Fruit fly (Drosophila melanogaster) whole organism, embryonic: ENCODE results near the gene RpS2.

Experiments
- B-H2 ChIP-seq: fragments of 200-800 bp; sonication (Bioruptor generic); optimal IDR thresholded peaks from 2 replicates; lab custom pipeline; 2018; ENCODE audit warnings: missing biosample characterization, mild to moderate bottlenecking, missing genetic modification characterization
- BEAF-32 ChIP-seq: fragments of 200-800 bp; sonication (Bioruptor generic); optimal IDR thresholded peaks from 3 replicates; lab custom pipeline; 2017; ENCODE audit warnings: missing biosample characterization, missing genetic modification characterization, mild to moderate bottlenecking, moderate library complexity, missing genetic modification reagents
- CG10209 ChIP-seq: fragments of 200-800 bp; sonication (Bioruptor generic); optimal IDR thresholded peaks from 3 replicates; lab custom pipeline; 2017; ENCODE audit warnings: missing biosample characterization, mild to moderate bottlenecking, missing genetic modification characterization, missing genetic modification reagents
- CG11723 ChIP-seq: fragments of 200-800 bp; sonication (Bioruptor generic); optimal IDR thresholded peaks from 2 replicates; lab custom pipeline; 2017; ENCODE audit warnings: missing biosample characterization, mild to moderate bottlenecking, missing genetic modification characterization
- CG16863 ChIP-seq: fragments of 200-800 bp; sonication (Bioruptor generic); optimal IDR thresholded peaks from 3 replicates; lab custom pipeline; 2016; ENCODE audit warnings: missing biosample characterization, missing genetic modification characterization
- CG17385 ChIP-seq: fragments of 200-800 bp; sonication (Bioruptor generic); optimal IDR thresholded peaks from 3 replicates; lab custom pipeline; 2018; ENCODE audit warnings: missing biosample characterization, mild to moderate bottlenecking, missing genetic modification characterization
- CG2129 ChIP-seq: fragments of 200-800 bp; sonication (Bioruptor generic); IDR thresholded peaks from 2 replicates; pipeline ENCODE4 v1.3.6; 2022; ENCODE audit warnings: missing biosample characterization, missing genetic modification characterization; ENCODE audit not compliant: partially characterized antibody
- CG2202 ChIP-seq: fragments of 200-800 bp; sonication (Bioruptor generic); optimal IDR thresholded peaks from 2 replicates; lab custom pipeline; 2018; ENCODE audit warnings: missing biosample characterization, mild to moderate bottlenecking, missing genetic modification characterization
- CG3847 ChIP-seq: fragments of 200-800 bp; sonication (Bioruptor generic); IDR thresholded peaks from 2 replicates; pipeline ENCODE4 v1.3.6; 2022; ENCODE audit warnings: missing biosample characterization, missing genetic modification characterization
- CG4820 ChIP-seq: fragments of 200-800 bp; sonication (Bioruptor generic); optimal IDR thresholded peaks from 3 replicates; lab custom pipeline; 2016; ENCODE audit warnings: missing biosample characterization, missing genetic modification characterization
- CG6791 ChIP-seq: fragments of 200-800 bp; sonication (Bioruptor generic); IDR thresholded peaks from 3 replicates; pipeline ENCODE4 v1.3.6; 2022; ENCODE audit warnings: missing biosample characterization, missing genetic modification characterization; ENCODE audit not compliant: partially characterized antibody
- CG6813 ChIP-seq: fragments of 200-800 bp; sonication (Bioruptor generic); optimal IDR thresholded peaks from 2 replicates; lab custom pipeline; 2017; ENCODE audit warnings: missing biosample characterization, missing genetic modification characterization, mild to moderate bottlenecking, moderate library complexity, missing genetic modification reagents
- CG8388 ChIP-seq: fragments of 200-800 bp; sonication (Bioruptor generic); optimal IDR thresholded peaks from 2 replicates; lab custom pipeline; 2019; ENCODE audit warnings: missing biosample characterization, mild to moderate bottlenecking, missing genetic modification characterization, moderate library complexity
- CG8765 ChIP-seq: fragments of 200-800 bp; sonication (Bioruptor generic); IDR thresholded peaks from 2 replicates; pipeline ENCODE4 v1.3.6; 2022; ENCODE audit warnings: missing biosample characterization, missing genetic modification characterization
- CG9876 ChIP-seq: fragments of 200-800 bp; sonication (Bioruptor generic); optimal IDR thresholded peaks from 2 replicates; lab custom pipeline; 2016; ENCODE audit warnings: missing biosample characterization, missing genetic modification characterization
- Camta ChIP-seq: fragments of 200-800 bp; sonication (Bioruptor generic); optimal IDR thresholded peaks from 2 replicates; lab custom pipeline; 2016; ENCODE audit warnings: missing biosample characterization, missing genetic modification characterization
- CkIIα-i1 ChIP-seq: fragments of 200-800 bp; sonication (Bioruptor generic); IDR thresholded peaks from 2 replicates; pipeline ENCODE4 v1.3.6; 2022; ENCODE audit warnings: missing biosample characterization, missing genetic modification characterization
- Deaf1 ChIP-seq: fragments of 200-800 bp; optimal IDR thresholded peaks from 3 replicates; lab custom pipeline; 2019; ENCODE audit warnings: missing biosample characterization, mild to moderate bottlenecking, missing genetic modification characterization, moderate library complexity
- Dp ChIP-seq: fragments of 200-800 bp; sonication (Bioruptor generic); optimal IDR thresholded peaks from 2 replicates; lab custom pipeline; 2018; ENCODE audit warnings: missing biosample characterization, mild to moderate bottlenecking, missing genetic modification characterization, moderate library complexity
- Hr3 ChIP-seq: fragments of 200-800 bp; sonication (Bioruptor generic); optimal IDR thresholded peaks from 3 replicates; lab custom pipeline; 2016; ENCODE audit warnings: missing biosample characterization, missing genetic modification characterization
- Hr39 ChIP-seq: fragments of >200 bp; optimal IDR thresholded peaks from 2 replicates; lab custom pipeline; 2017
- Hr78 ChIP-seq, 2 experiments: fragments of 200-800 bp in 1 of 2; fragments of >200 bp in 1 of 2; sonication (Bioruptor generic) in 1 of 2; optimal IDR thresholded peaks; 2 replicates each; lab custom pipeline; 2017 to 2019; ENCODE audit warnings: missing biosample characterization in 2 of 2, missing genetic modification characterization in 2 of 2, mild to moderate bottlenecking in 1 of 2, moderate library complexity in 1 of 2
- Hsf ChIP-seq: fragments of 200-800 bp; sonication (Bioruptor generic); optimal IDR thresholded peaks from 3 replicates; lab custom pipeline; 2016; ENCODE audit warnings: missing biosample characterization, missing genetic modification characterization
- Lhr ChIP-seq: fragments of 200-800 bp; sonication (Bioruptor generic); optimal IDR thresholded peaks from 3 replicates; lab custom pipeline; 2017; ENCODE audit warnings: mild to moderate bottlenecking, missing biosample characterization, missing genetic modification reagents, missing genetic modification characterization
- abd-A ChIP-seq: fragments of 200-800 bp; sonication (Bioruptor generic); optimal IDR thresholded peaks from 3 replicates; lab custom pipeline; 2019; ENCODE audit warnings: missing biosample characterization, mild to moderate bottlenecking, missing genetic modification characterization, moderate library complexity
- ap ChIP-seq: fragments of 200-800 bp; sonication (Bioruptor generic); IDR thresholded peaks from 2 replicates; pipeline ENCODE4 v1.3.6; 2022; ENCODE audit warnings: missing biosample characterization, missing genetic modification characterization
- cad ChIP-seq: fragments of >200 bp; optimal IDR thresholded peaks from 2 replicates; lab custom pipeline; 2017; ENCODE audit warnings: missing biosample characterization, missing genetic modification characterization
- cas ChIP-seq: fragments of 200-800 bp; sonication (Bioruptor generic); IDR thresholded peaks from 2 replicates; pipeline ENCODE4 v1.3.6; 2022; ENCODE audit warnings: missing biosample characterization, missing genetic modification characterization
- crol ChIP-seq: fragments of 200-800 bp; sonication (Bioruptor generic); IDR thresholded peaks from 2 replicates; pipeline ENCODE4 v1.3.6; 2022; ENCODE audit warnings: missing biosample characterization, missing genetic modification characterization
- crp ChIP-seq, 2 experiments: fragments of 200-800 bp; sonication (Bioruptor generic); optimal IDR thresholded peaks; 2 replicates in 1 of 2; 3 replicates in 1 of 2; lab custom pipeline; 2017; ENCODE audit warnings: missing biosample characterization in 2 of 2, missing genetic modification characterization in 2 of 2, mild to moderate bottlenecking in 1 of 2, moderate library complexity in 1 of 2
- danr ChIP-seq: fragments of 200-800 bp; sonication (Bioruptor generic); IDR thresholded peaks from 2 replicates; pipeline ENCODE4 v1.3.6; 2022; ENCODE audit warnings: missing biosample characterization, missing genetic modification characterization
- dmrt11E ChIP-seq: fragments of 200-800 bp; sonication (Bioruptor generic); optimal IDR thresholded peaks from 3 replicates; lab custom pipeline; 2018; ENCODE audit warnings: missing biosample characterization, mild to moderate bottlenecking, missing genetic modification characterization, moderate library complexity
- exex ChIP-seq: fragments of 200-800 bp; sonication (Bioruptor generic); optimal IDR thresholded peaks from 4 replicates; lab custom pipeline; 2018; ENCODE audit warnings: missing biosample characterization, mild to moderate bottlenecking, missing genetic modification characterization, moderate library complexity
- fru ChIP-seq: fragments of >200 bp; optimal IDR thresholded peaks from 2 replicates; lab custom pipeline; 2017
- her ChIP-seq: fragments of 200-800 bp; sonication (Bioruptor generic); optimal IDR thresholded peaks from 2 replicates; lab custom pipeline; 2016; ENCODE audit warnings: missing biosample characterization, missing genetic modification characterization
- hth ChIP-seq: fragments of >200 bp; optimal IDR thresholded peaks from 2 replicates; lab custom pipeline; 2017; ENCODE audit warnings: inconsistent platforms
- jumu ChIP-seq: fragments of 200-800 bp; sonication (Bioruptor generic); optimal IDR thresholded peaks from 3 replicates; lab custom pipeline; 2016; ENCODE audit warnings: missing biosample characterization, missing genetic modification characterization
- kay ChIP-seq: fragments of 200-800 bp; sonication (Bioruptor generic); optimal IDR thresholded peaks from 2 replicates; lab custom pipeline; 2016; ENCODE audit warnings: missing biosample characterization, missing genetic modification characterization
- kni ChIP-seq: fragments of 200-800 bp; sonication (Bioruptor generic); optimal IDR thresholded peaks from 3 replicates; lab custom pipeline; 2017; ENCODE audit warnings: mild to moderate bottlenecking, missing biosample characterization, missing genetic modification reagents, missing genetic modification characterization
- lov ChIP-seq, 2 experiments: fragments of 200-800 bp in 1 of 2; fragments of >200 bp in 1 of 2; sonication (Bioruptor generic) in 1 of 2; IDR thresholded peaks in 1 of 2; optimal IDR thresholded peaks in 1 of 2; 2 replicates in 1 of 2; 3 replicates in 1 of 2; pipeline versions ENCODE4 v1.3.6 to Lab custom; 2017 to 2022; ENCODE audit warnings: missing biosample characterization in 1 of 2, missing genetic modification characterization in 1 of 2
- nerfin-1 ChIP-seq: fragments of 200-800 bp; sonication (Bioruptor generic); optimal IDR thresholded peaks from 3 replicates; lab custom pipeline; 2019; ENCODE audit warnings: missing biosample characterization, mild to moderate bottlenecking, missing genetic modification characterization, moderate library complexity
- oc ChIP-seq: fragments of 200-800 bp; sonication (Bioruptor generic); optimal IDR thresholded peaks from 2 replicates; lab custom pipeline; 2018; ENCODE audit warnings: missing biosample characterization, mild to moderate bottlenecking, missing genetic modification characterization, moderate library complexity
- pho ChIP-seq: fragments of 200-800 bp; sonication (Bioruptor generic); optimal IDR thresholded peaks from 2 replicates; lab custom pipeline; 2016; ENCODE audit warnings: missing biosample characterization, missing genetic modification characterization
- pnt ChIP-seq: fragments of 200-800 bp; sonication (Bioruptor generic); optimal IDR thresholded peaks from 3 replicates; lab custom pipeline; 2016; ENCODE audit warnings: missing biosample characterization, missing genetic modification characterization
- pros ChIP-seq: fragments of 200-800 bp; sonication (Bioruptor generic); optimal IDR thresholded peaks from 3 replicates; lab custom pipeline; 2019; ENCODE audit warnings: missing biosample characterization, mild to moderate bottlenecking, missing genetic modification characterization, moderate library complexity
- ranshi ChIP-seq: fragments of 200-800 bp; sonication (Bioruptor generic); IDR thresholded peaks from 2 replicates; pipeline ENCODE4 v1.3.6; 2022; ENCODE audit warnings: missing biosample characterization, missing genetic modification characterization
- sc ChIP-seq, 3 experiments: fragments of >200 bp in 2 of 3; fragments of 200-800 bp in 1 of 3; sonication (Bioruptor generic) in 1 of 3; optimal IDR thresholded peaks; 2 replicates in 2 of 3; 3 replicates in 1 of 3; lab custom pipeline; 2017; ENCODE audit warnings: mild to moderate bottlenecking in 1 of 3, missing biosample characterization in 1 of 3, missing genetic modification characterization in 1 of 3, missing genetic modification reagents in 1 of 3
- stc ChIP-seq: fragments of 200-800 bp; sonication (Bioruptor generic); IDR thresholded peaks from 2 replicates; pipeline ENCODE4 v1.3.6; 2022; ENCODE audit warnings: missing biosample characterization, missing genetic modification characterization
- wek ChIP-seq: fragments of 200-800 bp; sonication (Bioruptor generic); optimal IDR thresholded peaks from 3 replicates; lab custom pipeline; 2018; ENCODE audit warnings: missing biosample characterization, mild to moderate bottlenecking, missing genetic modification characterization, moderate library complexity
- zen2 ChIP-seq: fragments of 200-800 bp; sonication (Bioruptor generic); IDR thresholded peaks from 3 replicates; pipeline ENCODE4 v1.3.6; 2022; ENCODE audit warnings: missing biosample characterization, missing genetic modification characterization; ENCODE audit not compliant: partially characterized antibody
- zfh2 ChIP-seq: fragments of 200-800 bp; sonication (Bioruptor generic); optimal IDR thresholded peaks from 2 replicates; lab custom pipeline; 2016; ENCODE audit warnings: missing biosample characterization, missing genetic modification characterization

RpS2 gene

DNA sequence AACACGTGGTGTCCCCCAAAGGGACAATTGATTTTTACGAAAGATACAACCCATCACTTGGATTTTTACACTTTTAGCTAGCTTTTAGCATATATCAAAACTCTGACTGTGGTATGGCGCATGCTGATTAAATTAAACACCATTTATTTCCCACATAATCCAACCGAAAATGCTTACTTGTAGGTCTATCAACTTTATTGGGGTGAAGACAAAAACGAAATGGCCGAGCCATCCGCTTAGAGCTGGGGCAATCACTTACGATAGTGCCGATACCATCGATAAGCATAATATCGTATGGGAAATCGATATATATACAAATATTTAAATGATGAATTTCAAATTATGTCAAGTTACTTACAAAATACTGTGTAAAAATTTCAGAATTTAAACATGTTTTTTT, at the start of gene RpS2 (continued):
- TF ChIP-seq CG16863 (GFP tag; lab: Kevin White, UChicago) (peak; percentile 21), kay (GFP tag; lab: Kevin White, UChicago) (no peak), dmrt11E (tag; lab: Kevin White, UChicago) (peak; percentile 29), jumu (GFP tag; lab: Kevin White, UChicago) (no peak), zfh2 (GFP tag; lab: Kevin White, UChicago) (peak; percentile 11), CG9876 (GFP tag; lab: Kevin White, UChicago) (no peak), Camta (GFP tag; lab: Kevin White, UChicago) (no peak), cas (GFP tag; lab: Robert Waterston, UW) (peak; percentile 51; the same call in 1 of the 2 replicates), zen2 (GFP tag; lab: Robert Waterston, UW) (peak; percentile 99), lov (optimal IDR thresholded peaks at IDR 0.05; lab: Kevin White, UChicago) (no peak), lov (GFP tag; IDR thresholded peaks at IDR 0.05; lab: Robert Waterston, UW) (no peak), hth (lab: Kevin White, UChicago) (no peak), Dp (GFP tag; lab: Kevin White, UChicago) (peak; percentile 68), CG11723 (no peak), CG3847 (GFP tag; lab: Robert Waterston, UW) (peak; percentile 43), Hr39 (lab: Kevin White, UChicago) (no peak), CG8765 (GFP tag; lab: Robert Waterston, UW) (no peak), wek (GFP tag; lab: Kevin White, UChicago) (peak; percentile 59), fru (no peak), CG17385 (GFP tag; lab: Kevin White, UChicago) (peak; percentile 59), stc (no peak), B-H2 (GFP tag; lab: Kevin White, UChicago) (peak; percentile 77), her (peak; percentile 32), Hsf (GFP tag; lab: Kevin White, UChicago) (peak; percentile 42), CG4820 (GFP tag; lab: Kevin White, UChicago) (no peak), nerfin-1 (peak; percentile 51)

DNA sequence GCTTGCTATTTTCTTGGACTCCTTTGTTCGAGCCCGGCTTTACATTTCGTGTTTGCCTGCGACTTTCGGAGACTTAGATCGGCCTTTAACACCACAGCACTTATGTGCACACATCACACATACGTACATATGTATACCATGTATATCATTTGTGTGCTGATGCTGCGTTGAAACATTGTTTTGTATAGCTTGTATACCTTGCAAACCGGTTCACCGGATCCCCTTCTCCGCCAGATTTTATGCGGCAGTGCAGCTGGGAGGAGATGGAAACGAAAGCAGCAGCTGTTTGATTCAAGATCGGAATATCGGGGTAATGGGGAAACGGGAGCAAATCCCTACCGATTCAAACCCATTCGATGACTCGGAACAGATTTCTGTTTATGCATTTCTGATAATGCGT, 48.7 kb upstream of the RpS2 start:
- TF ChIP-seq ranshi (GFP tag; lab: Robert Waterston, UW) (peak; percentile 24; the same call in 1 of the 2 replicates), abd-A (no peak), CG8388 (no peak), CkIIα-i1 (GFP tag; lab: Robert Waterston, UW) (no peak), Hr3 (GFP tag; lab: Kevin White, UChicago) (no peak), danr (no peak), kni (GFP tag; lab: Kevin White, UChicago) (peak; percentile 79), crol (peak; percentile 45; the same call in 1 of the 2 replicates), pho (GFP tag; lab: Kevin White, UChicago) (no peak), sc (optimal IDR thresholded peaks at IDR 0.05; lab: Kevin White, UChicago) (no peak), sc (GFP tag; optimal IDR thresholded peaks at IDR 0.05; lab: Kevin White, UChicago) (no peak), Deaf1 (tag; lab: Kevin White, UChicago) (no peak), cad (GFP tag; lab: Kevin White, UChicago) (no peak), CG10209 (no peak), ap (GFP tag; lab: Robert Waterston, UW) (no peak), CG2202 (tag; lab: Kevin White, UChicago) (no peak), CG2129 (GFP tag; lab: Robert Waterston, UW) (no peak), exex (tag; lab: Kevin White, UChicago) (no peak), pnt (no peak), oc (tag; lab: Kevin White, UChicago) (peak; percentile 19), pros (no peak), CG6791 (no peak), BEAF-32 (GFP tag; lab: Kevin White, UChicago) (no peak), crp (GFP tag; optimal IDR thresholded peaks at IDR 0.05; lab: Kevin White, UChicago) (no peak), CG6813 (GFP tag; lab: Kevin White, UChicago) (no peak), Lhr (no peak), Hr78 (GFP tag; optimal IDR thresholded peaks at IDR 0.05; lab: Kevin White, UChicago) (peak in 1 of 2 experiments; percentile 35)
